Fruit fly (Drosophila melanogaster) whole organism, pupa: Measurements from ENCODE around the gene Pka-C3.

Experiments
- CG10348 ChIP-seq: fragments of 200-800 bp; sonication (Bioruptor generic); IDR thresholded peaks from 2 replicates; pipeline ENCODE4 v1.3.6; 2022; ENCODE audit warnings: missing biosample characterization, missing genetic modification characterization
- CG13204 ChIP-seq: fragments of 200-800 bp; sonication (Bioruptor generic); optimal IDR thresholded peaks from 2 replicates; lab custom pipeline; 2018; ENCODE audit warnings: missing biosample characterization, mild to moderate bottlenecking, missing genetic modification characterization, moderate library complexity
- CG14655 ChIP-seq: fragments of 200-800 bp; sonication (Bioruptor generic); optimal IDR thresholded peaks from 3 replicates; lab custom pipeline; 2017; ENCODE audit warnings: mild to moderate bottlenecking, missing biosample characterization, missing genetic modification reagents, missing genetic modification characterization
- CG15710 ChIP-seq: fragments of 200-800 bp; sonication (Bioruptor generic); optimal IDR thresholded peaks from 2 replicates; lab custom pipeline; 2018; ENCODE audit warnings: missing biosample characterization, mild to moderate bottlenecking, missing genetic modification characterization, moderate library complexity
- CG34367 ChIP-seq: fragments of 200-800 bp; sonication (Bioruptor generic); optimal IDR thresholded peaks from 2 replicates; lab custom pipeline; 2018; ENCODE audit warnings: missing biosample characterization, mild to moderate bottlenecking, missing genetic modification characterization
- CG8159 ChIP-seq: fragments of 200-800 bp; sonication (Bioruptor generic); optimal IDR thresholded peaks from 3 replicates; lab custom pipeline; 2018; ENCODE audit warnings: missing biosample characterization, mild to moderate bottlenecking, missing genetic modification characterization, moderate library complexity
- CG8301 ChIP-seq: fragments of 200-800 bp; sonication (Bioruptor generic); optimal IDR thresholded peaks from 2 replicates; lab custom pipeline; 2018; ENCODE audit warnings: missing biosample characterization, mild to moderate bottlenecking, missing genetic modification characterization
- CG9948 ChIP-seq: fragments of 200-800 bp; sonication (Bioruptor generic); optimal IDR thresholded peaks from 2 replicates; lab custom pipeline; 2018; ENCODE audit warnings: missing biosample characterization, mild to moderate bottlenecking, missing genetic modification characterization, moderate library complexity
- EcR ChIP-seq: fragments of 200-800 bp; sonication (Bioruptor generic); optimal IDR thresholded peaks from 3 replicates; lab custom pipeline; 2019; ENCODE audit warnings: missing biosample characterization, missing genetic modification characterization, mild to moderate bottlenecking, moderate library complexity, missing genetic modification reagents
- Ets98B ChIP-seq: fragments of 200-800 bp; sonication (Bioruptor generic); IDR thresholded peaks from 2 replicates; pipeline ENCODE4 v1.3.6; 2022; ENCODE audit warnings: missing biosample characterization, missing genetic modification characterization
- Pif1A ChIP-seq: fragments of 200-800 bp; sonication (Bioruptor generic); optimal IDR thresholded peaks from 3 replicates; lab custom pipeline; 2016; ENCODE audit warnings: missing biosample characterization, missing genetic modification characterization
- Pif1B ChIP-seq: fragments of 200-800 bp; sonication (Bioruptor generic); optimal IDR thresholded peaks from 3 replicates; lab custom pipeline; 2016; ENCODE audit warnings: missing biosample characterization, missing genetic modification characterization
- Snoo ChIP-seq: fragments of 200-800 bp; sonication (Bioruptor generic); optimal IDR thresholded peaks from 3 replicates; lab custom pipeline; 2017; ENCODE audit warnings: missing biosample characterization, mild to moderate bottlenecking, missing genetic modification characterization, inconsistent platforms
- fd96Ca ChIP-seq: fragments of 200-800 bp; sonication (Bioruptor generic); IDR thresholded peaks from 3 replicates; pipeline ENCODE4 v1.3.6; 2022; ENCODE audit warnings: missing biosample characterization, missing genetic modification characterization

DNA sequence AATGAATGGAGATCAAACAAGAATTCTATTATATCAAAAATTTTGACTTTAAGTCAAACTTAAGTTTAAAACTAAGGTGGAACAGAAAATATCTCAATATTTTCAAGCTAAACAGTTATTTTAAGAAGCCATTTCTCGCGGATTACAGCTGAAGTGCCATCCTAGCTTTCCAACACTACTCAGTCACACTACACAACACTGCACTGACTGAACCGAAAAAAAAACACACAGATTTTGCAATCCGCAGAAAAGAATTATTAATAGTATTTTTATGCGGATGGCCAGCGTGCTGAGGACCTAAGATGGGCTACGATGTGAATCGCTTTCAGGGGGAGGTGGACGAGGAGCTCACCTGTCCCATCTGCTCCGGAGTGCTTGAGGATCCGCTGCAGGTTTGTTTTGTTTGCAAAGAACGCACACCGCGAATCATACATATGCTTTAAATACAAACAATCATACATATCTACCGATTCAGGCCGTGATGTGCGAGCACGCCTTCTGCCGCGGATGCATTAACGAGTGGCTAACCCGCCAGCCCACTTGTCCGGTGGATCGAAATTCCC is 1.9 kb upstream of the Pka-C3 start, which contains the start of gene elgi:
- TF ChIP-seq EcR (GFP tag; lab: Kevin White, UChicago) (peak; percentile 14), Pif1B (GFP tag; lab: Kevin White, UChicago) (peak; percentile 64), CG9948 (tag; lab: Kevin White, UChicago) (no peak), CG8159 (tag; lab: Kevin White, UChicago) (no peak), Pif1A (GFP tag; lab: Kevin White, UChicago) (no peak), CG34367 (tag; lab: Kevin White, UChicago) (peak; percentile 35), CG14655 (GFP tag; lab: Kevin White, UChicago) (no peak), CG8301 (peak; percentile 22), Ets98B (peak; percentile 13; the same call in 1 of the 2 replicates), Snoo (peak; percentile 52), fd96Ca (GFP tag; lab: Robert Waterston, UW) (no peak), CG13204 (GFP tag; lab: Kevin White, UChicago) (no peak), CG10348 (GFP tag; lab: Robert Waterston, UW) (no peak), CG15710 (tag; lab: Kevin White, UChicago) (peak; percentile 45)
